Worm (Caenorhabditis elegans) whole organism, L3 larva: ENCODE measurements around the gene mam-1.
A peak's percentile ranks its signal among the peaks of the same experiment; 100 is the strongest.

Experiments
- ZK546.5 ChIP-seq: sonication (generic microtip); optimal IDR thresholded peaks from 2 replicates; lab custom pipeline; 2017; ENCODE audit warnings: missing biosample characterization, missing genetic modification characterization
- aly-2 ChIP-seq: fragments of 150-350 bp; optimal IDR thresholded peaks from 2 replicates; lab custom pipeline; 2014; ENCODE audit warnings: missing biosample characterization, missing genetic modification characterization
- ama-1 ChIP-seq: fragments of 150-350 bp; optimal IDR thresholded peaks from 2 replicates; lab custom pipeline; 2018
- ceh-16 ChIP-seq: sonication (generic microtip); optimal IDR thresholded peaks from 2 replicates; lab custom pipeline; 2017; ENCODE audit warnings: missing biosample characterization, missing genetic modification characterization
- ceh-82 ChIP-seq: fragments of 150-350 bp; optimal IDR thresholded peaks from 2 replicates; lab custom pipeline; 2014; ENCODE audit warnings: missing biosample characterization, missing genetic modification characterization
- ceh-9 ChIP-seq: sonication (generic microtip); optimal IDR thresholded peaks from 2 replicates; lab custom pipeline; 2018; ENCODE audit warnings: missing biosample characterization, missing genetic modification characterization
- daf-12 ChIP-seq: fragments of 150-350 bp; optimal IDR thresholded peaks from 2 replicates; lab custom pipeline; 2014; ENCODE audit warnings: missing biosample characterization, missing genetic modification reagents, missing genetic modification characterization
- elt-1 ChIP-seq: fragments of 150-350 bp; optimal IDR thresholded peaks from 2 replicates; lab custom pipeline; 2014; ENCODE audit warnings: missing biosample characterization, missing genetic modification characterization
- eor-1 ChIP-seq, 2 experiments: fragments of 150-350 bp; optimal IDR thresholded peaks; 2 replicates each; lab custom pipeline; 2014 to 2018; ENCODE audit warnings: missing biosample characterization in 2 of 2, missing genetic modification characterization in 2 of 2
- fkh-10 ChIP-seq: sonication (generic microtip); optimal IDR thresholded peaks from 2 replicates; lab custom pipeline; 2017; ENCODE audit warnings: missing biosample characterization, missing genetic modification reagents, missing genetic modification characterization
- fkh-2 ChIP-seq: fragments of 150-350 bp; optimal IDR thresholded peaks from 2 replicates; lab custom pipeline; 2014; ENCODE audit warnings: missing biosample characterization, missing genetic modification reagents, missing genetic modification characterization
- hmg-11 ChIP-seq: sonication (generic microtip); optimal IDR thresholded peaks from 2 replicates; lab custom pipeline; 2016; ENCODE audit warnings: missing genetic modification characterization, missing compliant biosample characterization
- jun-1 ChIP-seq: fragments of 150-350 bp; optimal IDR thresholded peaks from 2 replicates; lab custom pipeline; 2014; ENCODE audit warnings: missing biosample characterization, missing genetic modification reagents, missing genetic modification characterization
- lin-39 ChIP-seq: fragments of 150-350 bp; optimal IDR thresholded peaks from 2 replicates; lab custom pipeline; 2018; ENCODE audit warnings: missing biosample characterization, missing genetic modification reagents, missing genetic modification characterization
- mml-1 ChIP-seq: fragments of 150-350 bp; sonication (generic microtip); optimal IDR thresholded peaks from 3 replicates; lab custom pipeline; 2014; ENCODE audit warnings: missing biosample characterization, missing genetic modification characterization
- nfya-1 ChIP-seq: sonication (generic microtip); optimal IDR thresholded peaks from 2 replicates; lab custom pipeline; 2017; ENCODE audit warnings: missing genetic modification characterization, mild to moderate bottlenecking, missing compliant biosample characterization, antibody characterized with exemption, moderate library complexity; ENCODE audit not compliant: insufficient read depth
- nhr-11 ChIP-seq: fragments of 150-350 bp; optimal IDR thresholded peaks from 2 replicates; lab custom pipeline; 2014; ENCODE audit warnings: missing biosample characterization, missing genetic modification characterization
- nhr-12 ChIP-seq: fragments of 150-350 bp; optimal IDR thresholded peaks from 2 replicates; lab custom pipeline; 2014; ENCODE audit warnings: missing biosample characterization, missing genetic modification characterization
- nhr-23 ChIP-seq: fragments of 150-350 bp; optimal IDR thresholded peaks from 2 replicates; lab custom pipeline; 2014; ENCODE audit warnings: missing biosample characterization, missing genetic modification reagents, missing genetic modification characterization
- nhr-25 ChIP-seq: sonication (generic microtip); optimal IDR thresholded peaks from 2 replicates; lab custom pipeline; 2017; ENCODE audit warnings: missing biosample characterization, missing genetic modification characterization
- nhr-28 ChIP-seq: fragments of 150-350 bp; optimal IDR thresholded peaks from 2 replicates; lab custom pipeline; 2014; ENCODE audit warnings: missing biosample characterization, missing genetic modification characterization
- nhr-43 ChIP-seq: sonication (generic microtip); optimal IDR thresholded peaks from 2 replicates; lab custom pipeline; 2016; ENCODE audit warnings: mild to moderate bottlenecking, missing genetic modification characterization, missing compliant biosample characterization; ENCODE audit not compliant: poor library complexity, severe bottlenecking
- nhr-67 ChIP-seq: fragments of 150-350 bp; optimal IDR thresholded peaks from 2 replicates; lab custom pipeline; 2014; ENCODE audit warnings: missing biosample characterization, missing genetic modification characterization
- nhr-76 ChIP-seq: fragments of 150-350 bp; sonication (generic microtip); optimal IDR thresholded peaks from 5 replicates; lab custom pipeline; 2014; ENCODE audit warnings: missing biosample characterization, missing genetic modification characterization
- nhr-77 ChIP-seq: fragments of 150-350 bp; optimal IDR thresholded peaks from 2 replicates; lab custom pipeline; 2014; ENCODE audit warnings: missing biosample characterization, missing genetic modification characterization
- pha-4 ChIP-seq: fragments of 150-350 bp; optimal IDR thresholded peaks from 2 replicates; lab custom pipeline; 2014; ENCODE audit warnings: missing biosample characterization, missing genetic modification reagents, missing genetic modification characterization
- skn-1 ChIP-seq: fragments of 150-350 bp; optimal IDR thresholded peaks from 2 replicates; lab custom pipeline; 2014; ENCODE audit warnings: missing biosample characterization, missing genetic modification characterization
- snpc-4 ChIP-seq: fragments of 150-350 bp; optimal IDR thresholded peaks from 2 replicates; lab custom pipeline; 2014; ENCODE audit warnings: missing biosample characterization, missing genetic modification characterization
- unc-39 ChIP-seq: sonication (generic microtip); optimal IDR thresholded peaks from 4 replicates; lab custom pipeline; 2017; ENCODE audit warnings: missing biosample characterization, missing genetic modification characterization
- unc-62 ChIP-seq: fragments of 150-350 bp; sonication (generic microtip); optimal IDR thresholded peaks from 4 replicates; lab custom pipeline; 2014; ENCODE audit warnings: missing biosample characterization, missing genetic modification reagents, missing genetic modification characterization
- zag-1 ChIP-seq: fragments of 150-350 bp; optimal IDR thresholded peaks from 2 replicates; lab custom pipeline; 2014; ENCODE audit warnings: missing biosample characterization, missing genetic modification characterization
- ztf-11 ChIP-seq: fragments of 150-350 bp; optimal IDR thresholded peaks from 2 replicates; lab custom pipeline; 2014; ENCODE audit warnings: missing biosample characterization, missing genetic modification characterization
- ztf-4 ChIP-seq: fragments of 150-350 bp; optimal IDR thresholded peaks from 2 replicates; lab custom pipeline; 2014; ENCODE audit warnings: missing biosample characterization, missing genetic modification characterization

Gene mam-1

DNA sequence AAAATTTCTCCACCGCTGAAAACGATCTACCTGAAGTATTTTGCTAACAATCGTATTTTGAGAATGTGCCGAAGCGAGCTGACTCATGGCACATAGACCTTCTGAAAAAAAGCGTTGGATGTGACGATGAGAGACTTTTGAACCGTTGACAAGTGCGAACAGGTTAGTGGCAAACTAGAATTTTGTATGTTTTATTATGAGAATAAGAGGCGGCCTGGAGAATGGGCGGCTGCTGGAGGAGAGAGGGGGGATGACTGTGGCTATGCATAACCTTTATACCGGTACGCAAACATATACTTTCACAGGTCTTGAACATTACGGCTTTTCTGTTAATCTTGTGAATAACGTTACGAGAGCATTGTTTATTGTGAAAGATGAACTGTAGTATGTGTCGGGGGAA, at the start of gene mam-1:
Gene mam-1, minus strand, starts transcription at position 101 of the 400 bp plus-strand sequence.
- no peak for TF ChIP-seq nhr-25 (tag; lab: Kevin White, UChicago)
- no peak for TF ChIP-seq daf-12 (tag; lab: Kevin White, UChicago)
- no peak for TF ChIP-seq nhr-43 (tag; lab: Kevin White, UChicago)
- TF ChIP-seq zag-1 (tag; lab: Kevin White, UChicago), result no peak
- TF ChIP-seq ceh-82 (tag; lab: Kevin White, UChicago), result no peak
- TF ChIP-seq ceh-9 (tag; lab: Kevin White, UChicago), result no peak
- TF ChIP-seq pha-4 (tag; lab: Kevin White, UChicago), result no peak
- no peak for TF ChIP-seq nhr-23 (tag; lab: Kevin White, UChicago)
- no peak for TF ChIP-seq nhr-11
- no peak for TF ChIP-seq nhr-67 (tag; lab: Kevin White, UChicago)
- no peak for TF ChIP-seq nhr-12 (tag; lab: Kevin White, UChicago)
- no peak for TF ChIP-seq nhr-28 (tag; lab: Kevin White, UChicago)
- TF ChIP-seq unc-39 (tag; lab: Kevin White, UChicago), result no peak
- no peak for TF ChIP-seq nhr-76 (tag; lab: Kevin White, UChicago)
- TF ChIP-seq ztf-11 (tag; lab: Kevin White, UChicago), result no peak
- TF ChIP-seq lin-39, result no peak
- TF ChIP-seq, all 47 proteins: peak for 0

DNA sequence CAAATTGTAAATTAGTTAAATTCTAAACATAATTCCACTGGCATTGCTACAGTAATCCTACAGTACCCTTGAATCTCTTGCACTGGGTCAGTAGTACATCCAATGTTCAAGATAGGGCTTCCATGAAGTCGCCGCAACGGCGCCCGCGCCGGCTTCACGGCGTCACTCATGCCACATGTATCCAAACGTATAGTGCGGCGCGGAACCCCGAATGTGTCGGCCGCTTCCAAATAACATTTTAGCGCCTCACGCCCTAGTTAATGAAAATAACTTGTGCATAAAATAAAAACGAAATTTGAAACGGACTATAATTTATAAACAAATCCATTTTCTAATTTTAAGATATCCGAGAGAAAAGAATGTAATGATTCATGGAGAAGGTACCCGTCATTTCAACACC, 47.8 kb upstream of the mam-1 start:
- peak; percentile 47 for TF ChIP-seq snpc-4 (tag; lab: Kevin White, UChicago)
- no peak for TF ChIP-seq ama-1

DNA sequence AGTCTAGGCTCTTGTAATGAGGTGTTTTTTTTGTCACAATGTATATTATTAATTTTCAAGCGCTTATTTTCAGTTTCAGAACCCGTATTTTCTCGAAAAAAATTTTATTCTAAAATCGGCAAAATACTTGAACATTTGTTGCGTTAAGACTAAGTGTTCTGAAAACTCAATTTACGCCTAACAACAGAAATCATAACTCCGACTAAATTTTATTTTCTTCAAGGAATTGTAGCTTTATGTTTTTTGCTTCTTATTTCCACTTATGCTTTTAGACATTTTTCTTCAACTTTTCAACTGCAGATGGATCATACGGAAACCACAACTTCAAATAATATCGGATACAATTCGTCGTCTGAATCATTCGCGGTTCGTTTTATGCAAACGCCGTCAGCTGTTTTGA, 45.3 kb upstream of the mam-1 start, which contains the start of gene F35H12.1:
Gene F35H12.1, plus strand, starts transcription at position 301 of the 400 bp plus-strand sequence.
- no peak for TF ChIP-seq nhr-11
- no peak for TF ChIP-seq jun-1 (tag; lab: Kevin White, UChicago)
- TF ChIP-seq daf-12 (tag; lab: Kevin White, UChicago), result no peak
- no peak for TF ChIP-seq eor-1 (tag; optimal IDR thresholded peaks at IDR 0.05; lab: Kevin White, UChicago)
- no peak for TF ChIP-seq unc-62 (GFP tag; lab: Kevin White, UChicago)
- TF ChIP-seq lin-39, result no peak
- no peak for TF ChIP-seq nhr-25 (tag; lab: Kevin White, UChicago)
- no peak for TF ChIP-seq nhr-67 (tag; lab: Kevin White, UChicago)

DNA sequence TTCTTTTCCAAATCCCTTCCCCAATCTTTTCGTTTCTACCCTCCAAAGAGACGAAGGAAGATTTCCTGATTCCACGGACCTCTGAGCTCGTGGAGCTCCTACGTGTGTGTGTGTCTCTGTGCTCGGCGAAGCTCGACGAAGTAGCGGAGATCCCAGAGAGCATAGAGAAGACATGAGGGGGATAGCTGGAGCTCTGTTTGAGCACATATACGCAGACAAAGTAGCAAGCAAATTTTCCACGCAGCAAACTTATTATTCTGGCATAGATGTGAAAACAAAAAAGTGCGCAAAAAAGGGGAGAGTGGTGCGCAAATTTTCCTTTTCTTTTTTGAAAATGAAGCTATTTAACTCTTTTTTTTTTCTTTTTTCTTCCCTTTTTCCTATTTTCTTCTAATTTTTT, 44.7 kb upstream of the mam-1 start:
- TF ChIP-seq fkh-2 (tag; lab: Kevin White, UChicago), result no peak
- no peak for TF ChIP-seq elt-1
- peak; percentile 69 for TF ChIP-seq fkh-10 (GFP tag; lab: Kevin White, UChicago)
- TF ChIP-seq hmg-11 (tag; lab: Kevin White, UChicago), result peak; percentile 53
- TF ChIP-seq ZK546.5 (tag; lab: Kevin White, UChicago), result no peak
- peak; percentile 55 for TF ChIP-seq nfya-1
- TF ChIP-seq lin-39, result peak; percentile 36

DNA sequence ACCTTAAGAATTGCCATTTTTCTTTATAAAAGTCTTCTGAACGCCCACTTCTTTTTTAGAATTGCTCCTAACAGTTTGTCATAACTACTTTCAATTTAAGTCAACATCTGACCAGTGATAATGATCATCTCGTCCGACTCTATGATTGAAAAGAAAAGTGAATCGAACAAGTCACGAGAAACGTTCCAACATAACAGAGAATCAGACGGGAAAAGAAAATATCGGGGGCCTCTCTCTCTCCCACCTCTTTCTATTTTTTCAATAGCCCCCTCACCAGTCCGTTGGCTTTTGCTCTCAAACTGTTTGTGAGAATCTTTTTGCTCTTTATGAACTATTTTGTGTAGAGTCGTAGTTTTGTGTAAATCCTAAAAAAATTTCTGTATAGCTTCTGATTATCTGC, 39.4 kb upstream of the mam-1 start:
- TF ChIP-seq aly-2 (tag; lab: Kevin White, UChicago) (no peak), snpc-4 (tag; lab: Kevin White, UChicago) (no peak), fkh-10 (GFP tag; lab: Kevin White, UChicago) (no peak), elt-1 (no peak), nhr-67 (tag; lab: Kevin White, UChicago) (no peak), ztf-4 (no peak), pha-4 (tag; lab: Kevin White, UChicago) (peak; percentile 69), hmg-11 (tag; lab: Kevin White, UChicago) (no peak)

DNA sequence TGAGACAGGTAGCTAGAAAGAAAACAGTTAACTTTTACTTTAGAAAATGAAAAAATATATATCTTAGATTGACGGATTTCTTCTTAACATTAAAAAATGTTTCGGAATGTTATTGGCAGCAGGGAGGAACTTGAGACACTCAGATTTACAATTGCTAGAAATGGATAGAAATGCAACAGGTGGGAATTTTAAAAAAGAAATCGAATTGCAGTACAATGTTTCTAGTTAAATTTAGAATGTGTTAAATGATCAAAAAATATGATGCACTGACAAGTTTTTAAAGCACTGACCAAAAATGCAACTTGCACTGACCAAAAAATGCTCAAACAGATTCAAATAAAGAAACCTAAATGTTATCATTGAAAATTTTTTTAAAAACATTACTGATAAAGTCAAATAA, 37.9 kb upstream of the mam-1 start:
- no peak for TF ChIP-seq fkh-2 (tag; lab: Kevin White, UChicago)
- no peak for TF ChIP-seq skn-1 (tag; lab: Kevin White, UChicago)
- no peak for TF ChIP-seq nhr-28 (tag; lab: Kevin White, UChicago)
- no peak for TF ChIP-seq nhr-23 (tag; lab: Kevin White, UChicago)
- TF ChIP-seq mml-1, result no peak
- no peak for TF ChIP-seq ceh-16 (tag; lab: Kevin White, UChicago)
- TF ChIP-seq nhr-11, result no peak
- TF ChIP-seq aly-2 (tag; lab: Kevin White, UChicago), result no peak
- TF ChIP-seq zag-1 (tag; lab: Kevin White, UChicago), result no peak
- TF ChIP-seq hmg-11 (tag; lab: Kevin White, UChicago), result no peak
- TF ChIP-seq pha-4 (tag; lab: Kevin White, UChicago), result no peak
- TF ChIP-seq nhr-77 (tag; lab: Kevin White, UChicago), result no peak
